Fruit fly (Drosophila melanogaster) whole organism, pupa: ENCODE data around the gene CG11262.
A peak's percentile ranks its signal among the peaks of the same experiment; 100 is the strongest.

Experiments
- CG10348 ChIP-seq: fragments of 200-800 bp; sonication (Bioruptor generic); IDR thresholded peaks from 2 replicates; pipeline ENCODE4 v1.3.6; 2022; ENCODE audit warnings: missing biosample characterization, missing genetic modification characterization
- CG12605 ChIP-seq: fragments of 200-800 bp; sonication (Bioruptor generic); IDR thresholded peaks from 2 replicates; pipeline ENCODE4 v1.3.6; 2022; ENCODE audit warnings: missing biosample characterization, missing genetic modification characterization
- CG13204 ChIP-seq: fragments of 200-800 bp; sonication (Bioruptor generic); optimal IDR thresholded peaks from 2 replicates; lab custom pipeline; 2018; ENCODE audit warnings: missing biosample characterization, mild to moderate bottlenecking, missing genetic modification characterization, moderate library complexity
- CG14655 ChIP-seq: fragments of 200-800 bp; sonication (Bioruptor generic); optimal IDR thresholded peaks from 3 replicates; lab custom pipeline; 2017; ENCODE audit warnings: mild to moderate bottlenecking, missing biosample characterization, missing genetic modification reagents, missing genetic modification characterization
- CG15710 ChIP-seq: fragments of 200-800 bp; sonication (Bioruptor generic); optimal IDR thresholded peaks from 2 replicates; lab custom pipeline; 2018; ENCODE audit warnings: missing biosample characterization, mild to moderate bottlenecking, missing genetic modification characterization, moderate library complexity
- CG17806 ChIP-seq: fragments of 200-800 bp; sonication (Bioruptor generic); optimal IDR thresholded peaks from 2 replicates; lab custom pipeline; 2018; ENCODE audit warnings: missing biosample characterization, mild to moderate bottlenecking, missing genetic modification characterization, moderate library complexity
- CG32121 ChIP-seq: fragments of 200-800 bp; sonication (Bioruptor generic); IDR thresholded peaks from 2 replicates; pipeline ENCODE4 v1.3.6; 2022; ENCODE audit warnings: missing biosample characterization, missing genetic modification characterization
- CG34367 ChIP-seq: fragments of 200-800 bp; sonication (Bioruptor generic); optimal IDR thresholded peaks from 2 replicates; lab custom pipeline; 2018; ENCODE audit warnings: missing biosample characterization, mild to moderate bottlenecking, missing genetic modification characterization
- CG4496 ChIP-seq: fragments of 200-800 bp; sonication (Bioruptor generic); IDR thresholded peaks from 3 replicates; pipeline ENCODE4 v1.3.6; 2022; ENCODE audit warnings: missing biosample characterization, missing genetic modification characterization
- CG8159 ChIP-seq: fragments of 200-800 bp; sonication (Bioruptor generic); optimal IDR thresholded peaks from 3 replicates; lab custom pipeline; 2018; ENCODE audit warnings: missing biosample characterization, mild to moderate bottlenecking, missing genetic modification characterization, moderate library complexity
- CG8301 ChIP-seq: fragments of 200-800 bp; sonication (Bioruptor generic); optimal IDR thresholded peaks from 2 replicates; lab custom pipeline; 2018; ENCODE audit warnings: missing biosample characterization, mild to moderate bottlenecking, missing genetic modification characterization
- CG9948 ChIP-seq: fragments of 200-800 bp; sonication (Bioruptor generic); optimal IDR thresholded peaks from 2 replicates; lab custom pipeline; 2018; ENCODE audit warnings: missing biosample characterization, mild to moderate bottlenecking, missing genetic modification characterization, moderate library complexity
- D1 ChIP-seq: fragments of 200-800 bp; sonication (Bioruptor generic); optimal IDR thresholded peaks from 2 replicates; lab custom pipeline; 2018; ENCODE audit warnings: missing biosample characterization, mild to moderate bottlenecking, missing genetic modification characterization, moderate library complexity
- EcR ChIP-seq: fragments of 200-800 bp; sonication (Bioruptor generic); optimal IDR thresholded peaks from 3 replicates; lab custom pipeline; 2019; ENCODE audit warnings: missing biosample characterization, missing genetic modification characterization, mild to moderate bottlenecking, moderate library complexity, missing genetic modification reagents
- Ets98B ChIP-seq: fragments of 200-800 bp; sonication (Bioruptor generic); IDR thresholded peaks from 2 replicates; pipeline ENCODE4 v1.3.6; 2022; ENCODE audit warnings: missing biosample characterization, missing genetic modification characterization
- Pif1A ChIP-seq: fragments of 200-800 bp; sonication (Bioruptor generic); optimal IDR thresholded peaks from 3 replicates; lab custom pipeline; 2016; ENCODE audit warnings: missing biosample characterization, missing genetic modification characterization
- Pif1B ChIP-seq: fragments of 200-800 bp; sonication (Bioruptor generic); optimal IDR thresholded peaks from 3 replicates; lab custom pipeline; 2016; ENCODE audit warnings: missing biosample characterization, missing genetic modification characterization
- Snoo ChIP-seq: fragments of 200-800 bp; sonication (Bioruptor generic); optimal IDR thresholded peaks from 3 replicates; lab custom pipeline; 2017; ENCODE audit warnings: missing biosample characterization, mild to moderate bottlenecking, missing genetic modification characterization, inconsistent platforms
- fd96Ca ChIP-seq: fragments of 200-800 bp; sonication (Bioruptor generic); IDR thresholded peaks from 3 replicates; pipeline ENCODE4 v1.3.6; 2022; ENCODE audit warnings: missing biosample characterization, missing genetic modification characterization
- gl ChIP-seq: fragments of 200-800 bp; sonication (Bioruptor generic); optimal IDR thresholded peaks from 2 replicates; lab custom pipeline; 2018; ENCODE audit warnings: missing biosample characterization, mild to moderate bottlenecking, missing genetic modification characterization
- rn ChIP-seq: fragments of 200-800 bp; sonication (Bioruptor generic); IDR thresholded peaks from 2 replicates; pipeline ENCODE4 v1.3.6; 2022; ENCODE audit warnings: missing biosample characterization, missing genetic modification characterization

Gene CG11262

dm6 chr3L:13017803-13018324 lies 22.9 kb downstream of the CG11262 start, which contains the start of the genes mRpL20 and Icmt:
mRpL20 (minus strand) TSS chr3L:13017867.
Icmt (plus strand) TSS chr3L:13018266.
- TF ChIP-seq CG4496 (GFP tag; lab: Robert Waterston, UW) (peak; percentile 98), CG17806 (tag; lab: Kevin White, UChicago) (peak; percentile 87), D1 (tag; lab: Kevin White, UChicago) (peak; percentile 72), CG32121 (GFP tag; lab: Robert Waterston, UW) (peak; percentile 98), rn (peak; percentile 90), Pif1A (GFP tag; lab: Kevin White, UChicago) (peak; percentile 82), CG12605 (peak; percentile 97), CG15710 (tag; lab: Kevin White, UChicago) (peak; percentile 98), CG8159 (tag; lab: Kevin White, UChicago) (peak; percentile 90), CG14655 (GFP tag; lab: Kevin White, UChicago) (peak; percentile 88), EcR (GFP tag; lab: Kevin White, UChicago) (peak; percentile 38), gl (tag; lab: Kevin White, UChicago) (peak; percentile 41), CG9948 (tag; lab: Kevin White, UChicago) (peak; percentile 88), Pif1B (GFP tag; lab: Kevin White, UChicago) (peak; percentile 82), CG34367 (peak; percentile 93), CG10348 (GFP tag; lab: Robert Waterston, UW) (peak; percentile 82), Snoo (tag; lab: Kevin White, UChicago) (peak; percentile 97), fd96Ca (peak; percentile 66; the same call in 1 of the 3 replicates), CG8301 (peak; percentile 83), Ets98B (GFP tag; lab: Robert Waterston, UW) (peak; percentile 94), CG13204 (peak; percentile 74)

DNA sequence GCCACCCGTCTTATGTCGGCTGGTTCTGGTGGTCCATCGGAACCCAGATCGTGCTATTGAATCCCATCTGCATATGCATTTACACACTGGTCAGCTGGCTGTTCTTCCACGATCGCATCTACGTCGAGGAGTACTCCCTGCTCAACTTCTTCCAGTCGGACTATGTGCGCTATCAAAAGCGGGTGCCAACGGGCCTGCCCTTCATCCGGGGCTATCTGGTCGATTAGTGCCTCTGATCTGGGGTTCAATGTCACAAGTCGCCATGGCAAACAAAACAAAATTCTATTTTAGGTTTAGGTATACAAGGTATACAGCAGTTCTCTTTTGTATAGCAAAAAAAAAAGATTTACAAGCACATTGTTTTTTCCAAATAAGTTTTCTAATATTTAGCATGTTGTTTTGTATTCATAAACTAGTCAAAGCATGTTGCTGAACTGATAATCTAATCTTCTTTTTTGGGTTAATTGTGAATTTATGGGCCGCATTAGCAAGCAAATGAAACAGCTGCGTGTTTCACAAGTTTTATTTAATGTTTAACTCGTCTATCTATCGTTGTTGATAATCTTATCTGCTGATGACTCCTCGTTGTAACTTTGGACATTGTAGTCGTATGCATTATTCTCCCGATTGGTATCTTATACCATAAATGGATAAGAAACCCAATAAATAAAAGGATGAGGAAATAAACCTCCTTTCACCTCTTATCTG lies 24.5 kb downstream of the CG11262 start:
- no peak for TF ChIP-seq CG32121 (GFP tag; lab: Robert Waterston, UW)
- no peak for TF ChIP-seq gl (tag; lab: Kevin White, UChicago)
- no peak for TF ChIP-seq CG9948 (tag; lab: Kevin White, UChicago)
- TF ChIP-seq EcR (GFP tag; lab: Kevin White, UChicago), result no peak
- TF ChIP-seq CG4496 (GFP tag; lab: Robert Waterston, UW), result no peak
- no peak for TF ChIP-seq CG15710 (tag; lab: Kevin White, UChicago)
- no peak for TF ChIP-seq CG34367
- no peak for TF ChIP-seq CG12605
- TF ChIP-seq D1 (tag; lab: Kevin White, UChicago), result no peak
- no peak for TF ChIP-seq rn
- TF ChIP-seq Pif1A (GFP tag; lab: Kevin White, UChicago), result no peak
- TF ChIP-seq Ets98B (GFP tag; lab: Robert Waterston, UW), result no peak
- no peak for TF ChIP-seq CG8159 (tag; lab: Kevin White, UChicago)
- no peak for TF ChIP-seq Snoo (tag; lab: Kevin White, UChicago)
- no peak for TF ChIP-seq CG10348 (GFP tag; lab: Robert Waterston, UW)
- no peak for TF ChIP-seq fd96Ca
- no peak for TF ChIP-seq CG17806 (tag; lab: Kevin White, UChicago)
- TF ChIP-seq CG8301, result no peak
- no peak for TF ChIP-seq CG13204
- TF ChIP-seq Pif1B (GFP tag; lab: Kevin White, UChicago), result no peak

DNA sequence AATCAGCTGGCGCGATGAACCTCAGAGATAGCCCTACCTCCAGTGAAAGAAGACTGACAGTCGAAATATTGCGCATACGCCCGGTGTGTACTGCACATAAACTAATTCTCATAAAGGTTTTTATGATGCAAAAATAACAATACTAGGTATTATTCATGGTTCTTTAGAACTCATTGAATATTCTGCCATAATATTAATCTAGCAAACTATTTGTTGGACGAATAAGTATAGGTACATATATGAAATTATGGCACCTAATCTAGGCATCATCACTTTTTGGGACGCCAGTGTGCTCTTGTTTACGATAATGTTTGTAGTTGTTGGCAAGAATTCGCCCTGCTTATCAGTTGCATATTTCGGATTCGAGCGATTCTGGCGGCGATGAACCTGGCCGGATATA lies 26.8 kb downstream of the CG11262 start:
- TF ChIP-seq CG17806 (tag; lab: Kevin White, UChicago), result peak; percentile 11
- TF ChIP-seq fd96Ca, result no peak
- peak; percentile 56; the same call in 1 of the 3 replicates for TF ChIP-seq CG4496 (GFP tag; lab: Robert Waterston, UW)
- TF ChIP-seq gl (tag; lab: Kevin White, UChicago), result no peak
- no peak for TF ChIP-seq D1 (tag; lab: Kevin White, UChicago)
- no peak for TF ChIP-seq CG14655 (GFP tag; lab: Kevin White, UChicago)
- TF ChIP-seq CG34367, result no peak
- TF ChIP-seq Ets98B (GFP tag; lab: Robert Waterston, UW), result no peak
- TF ChIP-seq CG12605, result no peak
- peak; percentile 7 for TF ChIP-seq Pif1A (GFP tag; lab: Kevin White, UChicago)
- TF ChIP-seq CG8301, result no peak
- TF ChIP-seq EcR (GFP tag; lab: Kevin White, UChicago), result peak; percentile 13
- no peak for TF ChIP-seq CG9948 (tag; lab: Kevin White, UChicago)
- TF ChIP-seq Pif1B (GFP tag; lab: Kevin White, UChicago), result no peak
- TF ChIP-seq CG13204, result no peak
- TF ChIP-seq CG10348 (GFP tag; lab: Robert Waterston, UW), result no peak
- no peak for TF ChIP-seq rn
- no peak for TF ChIP-seq CG32121 (GFP tag; lab: Robert Waterston, UW)
- peak; percentile 58 for TF ChIP-seq Snoo (tag; lab: Kevin White, UChicago)
- TF ChIP-seq CG15710 (tag; lab: Kevin White, UChicago), result no peak
- no peak for TF ChIP-seq CG8159 (tag; lab: Kevin White, UChicago)

DNA sequence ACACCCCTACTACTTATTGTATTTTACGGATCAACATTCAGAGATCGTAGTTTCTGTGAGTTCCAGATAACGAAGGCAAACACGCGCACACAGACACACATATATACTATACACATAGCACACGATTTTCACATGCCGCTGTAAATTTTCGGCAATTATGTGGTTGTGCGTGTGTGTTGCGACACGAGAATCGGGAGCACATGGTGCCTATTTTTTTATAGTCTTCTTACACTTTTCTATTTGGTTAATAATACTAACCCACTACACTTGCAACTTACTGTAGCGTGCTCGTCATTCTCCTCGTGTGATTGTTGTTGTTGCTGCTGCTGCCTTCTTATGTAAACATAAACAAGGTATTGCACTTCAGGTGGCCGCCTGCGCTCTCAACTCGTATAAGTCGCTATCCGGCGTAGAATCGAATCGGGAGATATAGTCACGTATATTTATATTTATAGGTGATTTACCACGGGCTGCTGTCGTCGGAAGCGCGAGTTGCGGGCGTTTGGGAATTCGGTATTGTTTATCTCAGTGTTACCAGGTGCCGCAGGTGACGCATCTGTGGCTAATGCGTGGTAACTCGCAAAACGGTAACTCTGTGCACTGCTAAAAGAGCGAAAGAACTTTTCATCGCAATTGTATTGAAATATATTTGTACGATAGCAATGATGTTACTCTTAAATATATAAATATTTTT lies 27.4 kb downstream of the CG11262 start, which contains the start of gene Adk2:
Adk2 (minus strand) TSS at position 529 of the 694 bp plus-strand sequence.
- TF ChIP-seq gl (tag; lab: Kevin White, UChicago) (no peak), fd96Ca (peak; percentile 55; the same call in 2 of the 3 replicates), EcR (GFP tag; lab: Kevin White, UChicago) (no peak), CG12605 (peak; percentile 37; the same call in 1 of the 2 replicates), CG8301 (no peak), CG9948 (tag; lab: Kevin White, UChicago) (no peak), CG8159 (tag; lab: Kevin White, UChicago) (no peak), CG32121 (GFP tag; lab: Robert Waterston, UW) (peak; percentile 65; the same call in 1 of the 2 replicates), Ets98B (GFP tag; lab: Robert Waterston, UW) (peak; percentile 43), CG34367 (no peak), CG4496 (GFP tag; lab: Robert Waterston, UW) (0 out of 3 replicates have a peak, but pooled peaks have one; percentile 43), rn (no peak), CG10348 (GFP tag; lab: Robert Waterston, UW) (no peak), Pif1B (GFP tag; lab: Kevin White, UChicago) (no peak), Snoo (tag; lab: Kevin White, UChicago) (peak; percentile 1)
